Worm (Caenorhabditis elegans) whole organism, L3 larva: ENCODE measurements around the gene C03H5.5.

Experiments used
- R02D3.7 ChIP-seq: fragments of 150-350 bp; optimal IDR thresholded peaks from 2 replicates; lab custom pipeline; 2014; ENCODE audit warnings: missing biosample characterization, missing genetic modification characterization
- ZK546.5 ChIP-seq: sonication (generic microtip); optimal IDR thresholded peaks from 2 replicates; lab custom pipeline; 2017; ENCODE audit warnings: missing biosample characterization, missing genetic modification characterization
- aly-2 ChIP-seq: fragments of 150-350 bp; optimal IDR thresholded peaks from 2 replicates; lab custom pipeline; 2014; ENCODE audit warnings: missing biosample characterization, missing genetic modification characterization
- ama-1 ChIP-seq: fragments of 150-350 bp; optimal IDR thresholded peaks from 2 replicates; lab custom pipeline; 2018
- ceh-16 ChIP-seq: sonication (generic microtip); optimal IDR thresholded peaks from 2 replicates; lab custom pipeline; 2017; ENCODE audit warnings: missing biosample characterization, missing genetic modification characterization
- ceh-28 ChIP-seq: fragments of 150-350 bp; optimal IDR thresholded peaks from 2 replicates; lab custom pipeline; 2014; ENCODE audit warnings: missing biosample characterization, missing genetic modification reagents, missing genetic modification characterization
- ceh-82 ChIP-seq: fragments of 150-350 bp; optimal IDR thresholded peaks from 2 replicates; lab custom pipeline; 2014; ENCODE audit warnings: missing biosample characterization, missing genetic modification characterization
- ceh-9 ChIP-seq: sonication (generic microtip); optimal IDR thresholded peaks from 2 replicates; lab custom pipeline; 2018; ENCODE audit warnings: missing biosample characterization, missing genetic modification characterization
- daf-12 ChIP-seq: fragments of 150-350 bp; optimal IDR thresholded peaks from 2 replicates; lab custom pipeline; 2014; ENCODE audit warnings: missing biosample characterization, missing genetic modification reagents, missing genetic modification characterization
- egl-27 ChIP-seq: sonication (generic microtip); optimal IDR thresholded peaks from 4 replicates; lab custom pipeline; 2017; ENCODE audit warnings: missing biosample characterization, missing genetic modification reagents, missing genetic modification characterization
- egl-5 ChIP-seq: fragments of 150-350 bp; optimal IDR thresholded peaks from 2 replicates; lab custom pipeline; 2017; ENCODE audit warnings: missing biosample characterization, missing genetic modification reagents, missing genetic modification characterization, inconsistent platforms
- elt-1 ChIP-seq: fragments of 150-350 bp; optimal IDR thresholded peaks from 2 replicates; lab custom pipeline; 2014; ENCODE audit warnings: missing biosample characterization, missing genetic modification characterization
- elt-2 ChIP-seq: sonication (generic microtip); optimal IDR thresholded peaks from 2 replicates; lab custom pipeline; 2016; ENCODE audit warnings: missing genetic modification reagents, mild to moderate bottlenecking, missing genetic modification characterization, missing compliant biosample characterization
- elt-3 ChIP-seq, 3 experiments: fragments of 150-350 bp in 1 of 3; sonication (generic microtip) in 2 of 3; optimal IDR thresholded peaks; 2 replicates in 2 of 3; 4 replicates in 1 of 3; lab custom pipeline; 2014 to 2017; ENCODE audit warnings: missing biosample characterization in 3 of 3, missing genetic modification characterization in 3 of 3
- eor-1 ChIP-seq, 2 experiments: fragments of 150-350 bp; optimal IDR thresholded peaks; 2 replicates each; lab custom pipeline; 2014 to 2018; ENCODE audit warnings: missing biosample characterization in 2 of 2, missing genetic modification characterization in 2 of 2
- fkh-10 ChIP-seq: sonication (generic microtip); optimal IDR thresholded peaks from 2 replicates; lab custom pipeline; 2017; ENCODE audit warnings: missing biosample characterization, missing genetic modification reagents, missing genetic modification characterization
- fkh-2 ChIP-seq: fragments of 150-350 bp; optimal IDR thresholded peaks from 2 replicates; lab custom pipeline; 2014; ENCODE audit warnings: missing biosample characterization, missing genetic modification reagents, missing genetic modification characterization
- fos-1 ChIP-seq: fragments of 150-350 bp; optimal IDR thresholded peaks from 2 replicates; lab custom pipeline; 2014; ENCODE audit warnings: missing biosample characterization, missing genetic modification characterization
- hmg-11 ChIP-seq: sonication (generic microtip); optimal IDR thresholded peaks from 2 replicates; lab custom pipeline; 2016; ENCODE audit warnings: missing genetic modification characterization, missing compliant biosample characterization
- jun-1 ChIP-seq: fragments of 150-350 bp; optimal IDR thresholded peaks from 2 replicates; lab custom pipeline; 2014; ENCODE audit warnings: missing biosample characterization, missing genetic modification reagents, missing genetic modification characterization
- lin-15B ChIP-seq: fragments of 150-350 bp; optimal IDR thresholded peaks from 2 replicates; lab custom pipeline; 2014; ENCODE audit warnings: missing biosample characterization, missing genetic modification characterization
- lin-39 ChIP-seq: fragments of 150-350 bp; optimal IDR thresholded peaks from 2 replicates; lab custom pipeline; 2018; ENCODE audit warnings: missing biosample characterization, missing genetic modification reagents, missing genetic modification characterization
- lsy-12 ChIP-seq: sonication (generic microtip); optimal IDR thresholded peaks from 2 replicates; lab custom pipeline; 2016; ENCODE audit warnings: mild to moderate bottlenecking, missing genetic modification characterization, missing compliant biosample characterization
- mdl-1 ChIP-seq: fragments of 150-350 bp; optimal IDR thresholded peaks from 2 replicates; lab custom pipeline; 2014; ENCODE audit warnings: missing biosample characterization, missing genetic modification characterization
- mml-1 ChIP-seq: fragments of 150-350 bp; sonication (generic microtip); optimal IDR thresholded peaks from 3 replicates; lab custom pipeline; 2014; ENCODE audit warnings: missing biosample characterization, missing genetic modification characterization
- nfya-1 ChIP-seq: sonication (generic microtip); optimal IDR thresholded peaks from 2 replicates; lab custom pipeline; 2017; ENCODE audit warnings: missing genetic modification characterization, mild to moderate bottlenecking, missing compliant biosample characterization, antibody characterized with exemption, moderate library complexity; ENCODE audit not compliant: insufficient read depth
- nhr-11 ChIP-seq: fragments of 150-350 bp; optimal IDR thresholded peaks from 2 replicates; lab custom pipeline; 2014; ENCODE audit warnings: missing biosample characterization, missing genetic modification characterization
- nhr-12 ChIP-seq: fragments of 150-350 bp; optimal IDR thresholded peaks from 2 replicates; lab custom pipeline; 2014; ENCODE audit warnings: missing biosample characterization, missing genetic modification characterization
- nhr-23 ChIP-seq: fragments of 150-350 bp; optimal IDR thresholded peaks from 2 replicates; lab custom pipeline; 2014; ENCODE audit warnings: missing biosample characterization, missing genetic modification reagents, missing genetic modification characterization
- nhr-237 ChIP-seq: fragments of 150-350 bp; optimal IDR thresholded peaks from 2 replicates; lab custom pipeline; 2014; ENCODE audit warnings: missing biosample characterization, missing genetic modification characterization
- nhr-25 ChIP-seq: sonication (generic microtip); optimal IDR thresholded peaks from 2 replicates; lab custom pipeline; 2017; ENCODE audit warnings: missing biosample characterization, missing genetic modification characterization
- nhr-28 ChIP-seq: fragments of 150-350 bp; optimal IDR thresholded peaks from 2 replicates; lab custom pipeline; 2014; ENCODE audit warnings: missing biosample characterization, missing genetic modification characterization
- nhr-43 ChIP-seq: sonication (generic microtip); optimal IDR thresholded peaks from 2 replicates; lab custom pipeline; 2016; ENCODE audit warnings: mild to moderate bottlenecking, missing genetic modification characterization, missing compliant biosample characterization; ENCODE audit not compliant: poor library complexity, severe bottlenecking
- nhr-67 ChIP-seq: fragments of 150-350 bp; optimal IDR thresholded peaks from 2 replicates; lab custom pipeline; 2014; ENCODE audit warnings: missing biosample characterization, missing genetic modification characterization
- nhr-76 ChIP-seq: fragments of 150-350 bp; sonication (generic microtip); optimal IDR thresholded peaks from 5 replicates; lab custom pipeline; 2014; ENCODE audit warnings: missing biosample characterization, missing genetic modification characterization
- nhr-77 ChIP-seq: fragments of 150-350 bp; optimal IDR thresholded peaks from 2 replicates; lab custom pipeline; 2014; ENCODE audit warnings: missing biosample characterization, missing genetic modification characterization
- pha-4 ChIP-seq: fragments of 150-350 bp; optimal IDR thresholded peaks from 2 replicates; lab custom pipeline; 2014; ENCODE audit warnings: missing biosample characterization, missing genetic modification reagents, missing genetic modification characterization
- pqm-1 ChIP-seq: fragments of 150-350 bp; optimal IDR thresholded peaks from 2 replicates; lab custom pipeline; 2017; ENCODE audit warnings: missing biosample characterization, missing genetic modification characterization, inconsistent platforms
- sea-2 ChIP-seq: fragments of 150-350 bp; sonication (generic microtip); optimal IDR thresholded peaks from 4 replicates; lab custom pipeline; 2014; ENCODE audit warnings: missing biosample characterization, missing genetic modification reagents, missing genetic modification characterization
- skn-1 ChIP-seq: fragments of 150-350 bp; optimal IDR thresholded peaks from 2 replicates; lab custom pipeline; 2014; ENCODE audit warnings: missing biosample characterization, missing genetic modification characterization
- snpc-4 ChIP-seq: fragments of 150-350 bp; optimal IDR thresholded peaks from 2 replicates; lab custom pipeline; 2014; ENCODE audit warnings: missing biosample characterization, missing genetic modification characterization
- tbx-2 ChIP-seq: sonication (generic microtip); optimal IDR thresholded peaks from 2 replicates; lab custom pipeline; 2016; ENCODE audit warnings: mild to moderate bottlenecking, missing genetic modification characterization, missing compliant biosample characterization
- unc-39 ChIP-seq: sonication (generic microtip); optimal IDR thresholded peaks from 4 replicates; lab custom pipeline; 2017; ENCODE audit warnings: missing biosample characterization, missing genetic modification characterization
- unc-62 ChIP-seq: fragments of 150-350 bp; sonication (generic microtip); optimal IDR thresholded peaks from 4 replicates; lab custom pipeline; 2014; ENCODE audit warnings: missing biosample characterization, missing genetic modification reagents, missing genetic modification characterization
- zag-1 ChIP-seq: fragments of 150-350 bp; optimal IDR thresholded peaks from 2 replicates; lab custom pipeline; 2014; ENCODE audit warnings: missing biosample characterization, missing genetic modification characterization
- ztf-11 ChIP-seq: fragments of 150-350 bp; optimal IDR thresholded peaks from 2 replicates; lab custom pipeline; 2014; ENCODE audit warnings: missing biosample characterization, missing genetic modification characterization
- ztf-4 ChIP-seq: fragments of 150-350 bp; optimal IDR thresholded peaks from 2 replicates; lab custom pipeline; 2014; ENCODE audit warnings: missing biosample characterization, missing genetic modification characterization

The C03H5.5 gene

DNA sequence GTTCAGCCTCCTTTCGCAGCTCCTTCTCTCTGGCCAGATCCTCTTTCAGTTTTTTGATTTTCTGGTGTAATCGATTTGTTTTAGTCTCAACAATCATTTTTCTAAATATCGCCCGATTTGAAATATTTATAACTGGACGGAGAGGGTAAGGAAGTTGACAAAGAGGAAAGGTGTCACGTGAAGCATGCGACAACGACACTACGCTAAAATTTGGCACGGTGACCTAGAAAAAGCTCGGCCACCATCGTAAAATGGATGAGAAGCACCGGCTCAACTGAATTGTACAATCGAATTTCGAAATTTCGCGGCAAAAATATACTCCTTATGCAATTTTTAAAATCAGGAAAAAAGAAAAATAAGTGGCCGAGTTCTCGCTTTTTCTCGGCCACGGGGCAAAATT is at the start of gene C03H5.5:
C03H5.5 (minus strand) TSS at position 101 of the 400 bp plus-strand sequence.
- TF ChIP-seq nhr-12: no peak
- no peak for TF ChIP-seq fos-1

DNA sequence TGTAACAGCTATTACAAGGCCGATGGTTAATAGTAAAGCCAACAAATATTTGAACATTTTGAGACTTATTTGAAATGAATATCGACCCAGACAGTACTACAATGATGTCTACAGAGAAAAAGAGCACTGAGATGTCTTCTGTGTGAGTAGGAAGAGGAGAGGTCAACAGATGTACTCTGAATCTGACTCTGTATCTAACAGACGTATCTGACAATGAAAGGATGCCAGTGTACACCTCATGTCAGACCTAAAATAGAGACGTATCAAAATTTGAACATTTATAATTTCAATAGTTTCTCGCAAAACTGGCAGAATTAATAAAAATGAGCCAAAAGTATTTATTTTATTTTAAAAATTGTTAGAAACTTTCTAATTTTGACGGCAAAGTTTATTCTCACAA is 37.9 kb upstream of the C03H5.5 start, which contains the start of gene C24H12.8:
C24H12.8 (minus strand) TSS at position 101 of the 400 bp plus-strand sequence.
- TF ChIP-seq ceh-28: no peak
- no peak for TF ChIP-seq nhr-76 (tag; lab: Kevin White, UChicago)
- TF ChIP-seq, all 47 proteins: peak for 0

DNA sequence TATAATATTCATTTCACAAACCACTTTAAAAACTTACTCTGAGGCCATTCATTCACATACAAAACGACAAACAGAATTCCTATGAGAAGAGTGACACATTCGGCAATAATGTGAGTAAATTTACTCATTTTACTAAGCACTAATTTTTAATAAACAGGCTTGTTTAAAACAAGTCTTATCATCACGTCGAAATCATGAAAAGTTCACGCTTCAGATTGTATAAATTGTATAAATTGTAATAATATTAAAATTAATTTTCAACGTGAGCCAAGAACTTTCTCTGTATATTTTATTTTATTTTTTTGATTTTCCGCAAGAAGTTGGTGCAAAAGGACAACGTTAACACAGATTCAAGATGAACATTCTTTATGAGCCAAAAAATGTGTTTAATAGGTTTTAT is 33.6 kb upstream of the C03H5.5 start, which contains the start of gene C24H12.6:
C24H12.6 (minus strand) TSS at position 101 of the 400 bp plus-strand sequence.
- TF ChIP-seq ceh-28: no peak
- no peak for TF ChIP-seq lin-15B
- TF ChIP-seq, all 47 proteins: peak for 0

ce11 chrII:410832-411231 is 25.7 kb upstream of the C03H5.5 start, which contains the start of the genes dnsn-1 and C24H12.4:
dnsn-1 (minus strand) TSS chrII:410932.
C24H12.4 (plus strand) TSS chrII:411222.
- no peak for TF ChIP-seq aly-2 (tag; lab: Kevin White, UChicago)
- TF ChIP-seq nhr-28: no peak
- TF ChIP-seq nhr-43 (tag; lab: Kevin White, UChicago): peak; percentile 90
- TF ChIP-seq mdl-1 (tag; lab: Kevin White, UChicago): no peak
- no peak for TF ChIP-seq ztf-11 (tag; lab: Kevin White, UChicago)
- peak; percentile 26 for TF ChIP-seq zag-1 (tag; lab: Kevin White, UChicago)
- no peak for TF ChIP-seq mml-1 (tag; lab: Kevin White, UChicago)
- TF ChIP-seq unc-39 (tag; lab: Kevin White, UChicago): no peak
- TF ChIP-seq nhr-77 (tag; lab: Kevin White, UChicago): peak; percentile 29
- TF ChIP-seq elt-1 (tag; lab: Kevin White, UChicago): peak; percentile 16
- no peak for TF ChIP-seq ama-1 (lab: Kevin White, UChicago)
- TF ChIP-seq daf-12: no peak
- no peak for TF ChIP-seq elt-3 (tag; optimal IDR thresholded peaks at IDR 0.05; lab: Kevin White, UChicago)
- TF ChIP-seq ceh-82 (tag; lab: Kevin White, UChicago): peak; percentile 30
- TF ChIP-seq nhr-76 (tag; lab: Kevin White, UChicago): peak; percentile 33
- TF ChIP-seq nhr-11 (tag; lab: Kevin White, UChicago): peak; percentile 15
- peak; percentile 70 for TF ChIP-seq lin-39 (tag; lab: Kevin White, UChicago)
- peak; percentile 68 for TF ChIP-seq pqm-1 (tag; lab: Kevin White, UChicago)
- no peak for TF ChIP-seq fkh-10 (GFP tag; lab: Kevin White, UChicago)
- TF ChIP-seq nhr-25 (tag; lab: Kevin White, UChicago): peak; percentile 61
- peak; percentile 79 for TF ChIP-seq tbx-2 (tag; lab: Kevin White, UChicago)
- TF ChIP-seq lin-15B: peak; percentile 99
- TF ChIP-seq jun-1 (tag; lab: Kevin White, UChicago): peak; percentile 64
- TF ChIP-seq nhr-237 (tag; lab: Kevin White, UChicago): no peak
- TF ChIP-seq nhr-23 (tag; lab: Kevin White, UChicago): peak; percentile 95
- TF ChIP-seq pha-4 (tag; lab: Kevin White, UChicago): peak; percentile 97
- TF ChIP-seq lsy-12: peak; percentile 76
- TF ChIP-seq ceh-28: peak; percentile 78
- TF ChIP-seq unc-62 (GFP tag; lab: Kevin White, UChicago): peak; percentile 27
- TF ChIP-seq nfya-1 (tag; lab: Kevin White, UChicago): peak; percentile 94
- no peak for TF ChIP-seq eor-1 (tag; optimal IDR thresholded peaks at IDR 0.05; lab: Kevin White, UChicago)
- no peak for TF ChIP-seq egl-27 (tag; lab: Kevin White, UChicago)
- TF ChIP-seq fos-1: no peak
- TF ChIP-seq ceh-9 (tag; lab: Kevin White, UChicago): no peak
- TF ChIP-seq snpc-4 (tag; lab: Kevin White, UChicago): peak; percentile 89
- no peak for TF ChIP-seq ZK546.5 (tag; lab: Kevin White, UChicago)
- no peak for TF ChIP-seq sea-2
- TF ChIP-seq skn-1 (tag; lab: Kevin White, UChicago): peak; percentile 84
- peak; percentile 82 for TF ChIP-seq R02D3.7 (tag; lab: Kevin White, UChicago)
- no peak for TF ChIP-seq nhr-67 (tag; lab: Kevin White, UChicago)
- peak; percentile 66 for TF ChIP-seq hmg-11
- no peak for TF ChIP-seq nhr-12
- TF ChIP-seq ceh-16: peak; percentile 8
- TF ChIP-seq ztf-4 (tag; lab: Kevin White, UChicago): no peak
- TF ChIP-seq fkh-2: peak; percentile 34
- peak; percentile 64 for TF ChIP-seq egl-5 (tag; lab: Kevin White, UChicago)
- peak; percentile 63 for TF ChIP-seq elt-2 (tag; lab: Kevin White, UChicago)
